Worm (Caenorhabditis elegans) whole organism, late embryonic: ENCODE measurements around the gene mpk-1.

Source experiments
- ceh-9 ChIP-seq: sonication (generic microtip); optimal IDR thresholded peaks from 2 replicates; lab custom pipeline; 2016; ENCODE audit warnings: mild to moderate bottlenecking, missing genetic modification characterization, inconsistent platforms, missing compliant biosample characterization
- gmeb-2 ChIP-seq: sonication (generic microtip); optimal IDR thresholded peaks from 2 replicates; lab custom pipeline; 2016; ENCODE audit warnings: missing genetic modification characterization, inconsistent platforms, missing compliant biosample characterization
- hlh-15 ChIP-seq: sonication (generic microtip); optimal IDR thresholded peaks from 2 replicates; lab custom pipeline; 2016; ENCODE audit warnings: missing genetic modification characterization, missing compliant biosample characterization

- no peak for TF ChIP-seq ceh-9 (tag; lab: Kevin White, UChicago)
- no peak for TF ChIP-seq gmeb-2
- TF ChIP-seq hlh-15: no peak
Observed at ce11 chrIII:4176109-4176596, 51.8 kb downstream of the mpk-1 start, which contains the start of the genes hrde-1 and C16C10.13.
